Fruit fly (Drosophila melanogaster): ENCODE data around the gene CG34384.

CG34384 gene

DNA sequence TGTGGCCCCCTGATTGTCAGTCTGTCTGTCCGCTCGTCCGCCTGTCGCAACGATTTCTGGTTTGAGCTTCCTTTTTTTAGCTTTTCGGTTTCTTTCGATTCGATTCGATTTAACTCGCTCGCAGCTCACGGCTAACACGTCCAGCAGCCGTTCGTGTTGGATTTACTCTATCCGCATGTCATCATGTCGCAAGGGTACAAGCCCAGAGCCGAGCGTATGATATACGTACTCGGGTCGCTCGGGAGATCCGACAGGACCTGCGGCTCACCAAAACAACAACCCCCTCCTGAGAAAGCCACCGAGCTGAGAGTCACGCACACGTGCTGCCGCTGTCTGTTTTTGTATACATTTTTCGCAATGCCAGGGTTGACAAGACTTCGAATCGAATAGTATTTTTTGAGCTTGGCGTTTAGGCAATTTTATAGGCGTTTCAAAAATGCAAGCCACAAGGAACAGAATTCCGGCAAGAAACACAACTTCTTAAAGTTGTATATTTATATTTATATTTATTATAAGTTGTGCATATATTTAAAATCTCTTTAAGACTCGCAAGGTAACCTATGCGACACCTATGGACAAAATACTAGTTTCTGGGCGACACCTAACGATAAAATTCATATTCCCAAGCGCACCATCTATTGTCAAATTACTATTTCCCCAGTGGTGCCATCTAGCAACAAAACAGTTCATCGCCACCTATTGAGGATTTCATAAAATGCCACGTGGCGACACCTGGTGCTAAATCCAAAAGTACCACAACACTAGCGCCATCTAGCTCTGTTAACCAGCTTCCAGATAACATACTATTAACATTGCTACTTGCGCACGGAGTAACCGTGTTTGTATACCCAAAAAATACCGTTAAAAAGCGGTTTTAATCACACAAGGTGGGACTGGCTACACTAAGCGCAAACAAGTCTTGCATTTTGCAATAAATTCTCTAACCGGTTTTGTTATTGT lies 4.2 kb upstream of the CG34384 start, which contains the start of the genes CG2993 and sgll:
Gene CG2993 (minus strand): TSS at position 353 of the 960 bp plus-strand sequence.
Gene sgll (plus strand): TSS at position 871 of the 960 bp plus-strand sequence.
- TF ChIP-seq CG9139 (GFP tag; optimal IDR thresholded peaks at IDR 0.05) (no peak), Smox (GFP tag; optimal IDR thresholded peaks at IDR 0.05) (peak; percentile 79), CG8119 (GFP tag; IDR thresholded peaks at IDR 0.05) (no peak), salr (GFP tag; optimal IDR thresholded peaks at IDR 0.05) (peak in 1 of 2 experiments; percentile 88), CG11762 (GFP tag; optimal IDR thresholded peaks at IDR 0.05; ENCODE audit: insufficient read depth) (peak; percentile 29), esn (GFP tag; optimal IDR thresholded peaks at IDR 0.05) (peak; percentile 90), cyc (GFP tag; optimal IDR thresholded peaks at IDR 0.05) (peak; percentile 97), Sox15 (GFP tag; optimal IDR thresholded peaks at IDR 0.05) (peak; percentile 80), net (GFP tag; optimal IDR thresholded peaks at IDR 0.05) (peak; percentile 55), vri (GFP tag; optimal IDR thresholded peaks at IDR 0.05) (peak; percentile 64), fkh (GFP tag; optimal IDR thresholded peaks at IDR 0.05) (peak; percentile 88), CG6163 (GFP tag; IDR thresholded peaks at IDR 0.05) (peak; percentile 59; the same call in 1 of the 3 replicates), lz (GFP tag; optimal IDR thresholded peaks at IDR 0.05) (peak; percentile 92), CG8632 (GFP tag; optimal IDR thresholded peaks at IDR 0.05) (no peak), achi (GFP tag; optimal IDR thresholded peaks at IDR 0.05) (peak; percentile 57), CG8319 (GFP tag; optimal IDR thresholded peaks at IDR 0.05) (peak; percentile 70), CG16779 (tag; optimal IDR thresholded peaks at IDR 0.05) (peak; percentile 18), dac (GFP tag; optimal IDR thresholded peaks at IDR 0.05) (peak; percentile 83), Blimp-1 (GFP tag; optimal IDR thresholded peaks at IDR 0.05) (peak; percentile 36), CG3032 (tag; optimal IDR thresholded peaks at IDR 0.05) (peak; percentile 50), OdsH (GFP tag; optimal IDR thresholded peaks at IDR 0.05) (peak; percentile 88), ss (GFP tag; optimal IDR thresholded peaks at IDR 0.05) (no peak), Hr38 (GFP tag; optimal IDR thresholded peaks at IDR 0.05) (no peak), CG1621 (tag; optimal IDR thresholded peaks at IDR 0.05) (peak; percentile 51), CG6792 (GFP tag; optimal IDR thresholded peaks at IDR 0.05) (peak; percentile 75), Hr39 (GFP tag; optimal IDR thresholded peaks at IDR 0.05) (peak; percentile 95), Gug (GFP tag; IDR thresholded peaks at IDR 0.05) (peak; percentile 28; the same call in 1 of the 2 replicates), dsx (GFP tag; optimal IDR thresholded peaks at IDR 0.05; ENCODE audit: poor library complexity, severe bottlenecking) (no peak), CG15336 (GFP tag; IDR thresholded peaks at IDR 0.05) (no peak), spab (GFP tag; optimal IDR thresholded peaks at IDR 0.05) (peak; percentile 11), CG32006 (GFP tag; optimal IDR thresholded peaks at IDR 0.05) (peak; percentile 59), CG6276 (GFP tag; optimal IDR thresholded peaks at IDR 0.05) (no peak), acj6 (GFP tag; optimal IDR thresholded peaks at IDR 0.05) (peak; percentile 85), Sox102F (GFP tag; optimal IDR thresholded peaks at IDR 0.05) (peak; percentile 61), CG11294 (GFP tag; IDR thresholded peaks at IDR 0.05) (peak; percentile 41; the same call in 1 of the 2 replicates), CG6808 (GFP tag; optimal IDR thresholded peaks at IDR 0.05) (peak; percentile 50), CG6854 (GFP tag; optimal IDR thresholded peaks at IDR 0.05) (no peak), Hr4 (GFP tag; optimal IDR thresholded peaks at IDR 0.05) (peak; percentile 60), fd59A (GFP tag; optimal IDR thresholded peaks at IDR 0.05) (peak; percentile 48), CG4318 (GFP tag; optimal IDR thresholded peaks at IDR 0.05) (peak; percentile 52), CG34406 (GFP tag; optimal IDR thresholded peaks at IDR 0.05) (peak; percentile 61), CG10669 (GFP tag; optimal IDR thresholded peaks at IDR 0.05) (peak; percentile 66), Ets21C (GFP tag; optimal IDR thresholded peaks at IDR 0.05) (peak; percentile 80), CG11902 (GFP tag; optimal IDR thresholded peaks at IDR 0.05) (peak; percentile 82), CG7368 (GFP tag; optimal IDR thresholded peaks at IDR 0.05) (peak; percentile 63), CG31627 (GFP tag; optimal IDR thresholded peaks at IDR 0.05) (peak; percentile 97), CG3919 (GFP tag; optimal IDR thresholded peaks at IDR 0.05) (peak; percentile 85), Eip93F (GFP tag; optimal IDR thresholded peaks at IDR 0.05) (no peak), Eip78C (GFP tag) (peak; percentile 91)

Measured in whole organism, prepupa.